Fruit fly (Drosophila melanogaster): ENCODE measurements around the gene Csl4.

The Csl4 gene

dm6 chr2L:11113011-11113528 lies 10.3 kb downstream of the Csl4 start, which contains the start of gene Idua (continued):
- TF ChIP-seq knrl (GFP tag; IDR thresholded peaks at IDR 0.05; ENCODE audit: partially characterized antibody) = no peak
- no peak for TF ChIP-seq nom (GFP tag; optimal IDR thresholded peaks at IDR 0.05)
- TF ChIP-seq ash1 (GFP tag; optimal IDR thresholded peaks at IDR 0.05) = no peak
- TF ChIP-seq CG7372 (GFP tag; IDR thresholded peaks at IDR 0.05) = peak; percentile 24; the same call in 1 of the 2 replicates
- no peak for TF ChIP-seq CG1647 (GFP tag; optimal IDR thresholded peaks at IDR 0.05)
- TF ChIP-seq CG8290 (GFP tag; optimal IDR thresholded peaks at IDR 0.05) = no peak
- no peak for TF ChIP-seq CG8290 (tag; optimal IDR thresholded peaks at IDR 0.05)
- TF ChIP-seq Stat92E (GFP tag; optimal IDR thresholded peaks at IDR 0.05) = peak in 1 of 3 experiments; percentile 9
- TF ChIP-seq CG2116 (GFP tag; optimal IDR thresholded peaks at IDR 0.05) = peak; percentile 22
- peak; percentile 28 for TF ChIP-seq pho (GFP tag; optimal IDR thresholded peaks at IDR 0.05)
- peak; percentile 24 for TF ChIP-seq CG10654 (GFP tag; optimal IDR thresholded peaks at IDR 0.05)
- TF ChIP-seq CG16863 (GFP tag; optimal IDR thresholded peaks at IDR 0.05) = peak; percentile 27
- no peak for TF ChIP-seq chm (GFP tag; IDR thresholded peaks at IDR 0.05)
- peak; percentile 66 for TF ChIP-seq CG10267 (tag; optimal IDR thresholded peaks at IDR 0.05)
- peak; percentile 76 for TF ChIP-seq CG6683 (GFP tag; optimal IDR thresholded peaks at IDR 0.05)
- 0 out of 2 replicates have a peak, but pooled peaks have one; percentile 5 for TF ChIP-seq Oaz (GFP tag; IDR thresholded peaks at IDR 0.05)
- peak; percentile 33 for TF ChIP-seq D19B (GFP tag; optimal IDR thresholded peaks at IDR 0.05)
- TF ChIP-seq Nf-YA (GFP tag; IDR thresholded peaks at IDR 0.05) = no peak
- no peak; the same call in 2 of the 3 replicates for TF ChIP-seq CG14050 (GFP tag; IDR thresholded peaks at IDR 0.05)
- TF ChIP-seq CG43689 (GFP tag; IDR thresholded peaks at IDR 0.05) = no peak
- TF ChIP-seq ewg (GFP tag; optimal IDR thresholded peaks at IDR 0.05) = peak; percentile 39
- peak; percentile 79 for TF ChIP-seq CG2120 (GFP tag; optimal IDR thresholded peaks at IDR 0.05)
- TF ChIP-seq Atf3 (GFP tag; optimal IDR thresholded peaks at IDR 0.05) = peak; percentile 36
- peak; percentile 60 for TF ChIP-seq Hsf (GFP tag; optimal IDR thresholded peaks at IDR 0.05)
- peak; percentile 70 for TF ChIP-seq HHEX (GFP tag; optimal IDR thresholded peaks at IDR 0.05)
- no peak for TF ChIP-seq CG2678 (tag; optimal IDR thresholded peaks at IDR 0.05)
- TF ChIP-seq ems (GFP tag; optimal IDR thresholded peaks at IDR 0.05) = no peak
- TF ChIP-seq pnt (GFP tag; optimal IDR thresholded peaks at IDR 0.05) = no peak
- TF ChIP-seq sug (tag; optimal IDR thresholded peaks at IDR 0.05) = no peak
- no peak for TF ChIP-seq Sox102F (GFP tag; optimal IDR thresholded peaks at IDR 0.05)
- TF ChIP-seq bowl (GFP tag; IDR thresholded peaks at IDR 0.05) = no peak
- TF ChIP-seq Dfd (GFP tag; optimal IDR thresholded peaks at IDR 0.05) = no peak
- 0 out of 3 replicates have a peak, but pooled peaks have one; percentile 29 for TF ChIP-seq CG2889 (GFP tag; IDR thresholded peaks at IDR 0.05)
- no peak for TF ChIP-seq ro (GFP tag; IDR thresholded peaks at IDR 0.05)
- TF ChIP-seq CG10543 (GFP tag; optimal IDR thresholded peaks at IDR 0.05) = peak; percentile 81
- no peak for TF ChIP-seq dmrt99B (tag; optimal IDR thresholded peaks at IDR 0.05)
- peak; percentile 53 for TF ChIP-seq CG12104 (GFP tag; optimal IDR thresholded peaks at IDR 0.05)
- TF ChIP-seq CG8281 (tag; optimal IDR thresholded peaks at IDR 0.05) = peak; percentile 31
- peak; percentile 69 for TF ChIP-seq Gug (GFP tag; IDR thresholded peaks at IDR 0.05)
- no peak for TF ChIP-seq unpg (GFP tag; optimal IDR thresholded peaks at IDR 0.05)
- TF ChIP-seq Kr (GFP tag; optimal IDR thresholded peaks at IDR 0.05) = no peak
- TF ChIP-seq Sin3A (optimal IDR thresholded peaks at IDR 0.05) = no peak
- no peak for TF ChIP-seq sqz (GFP tag; optimal IDR thresholded peaks at IDR 0.05)
- no peak for TF ChIP-seq bigmax (GFP tag; optimal IDR thresholded peaks at IDR 0.05)
- no peak for TF ChIP-seq CG3838 (GFP tag; optimal IDR thresholded peaks at IDR 0.05)
- 0 out of 2 replicates have a peak, but pooled peaks have one; percentile 18 for TF ChIP-seq ranshi (GFP tag; IDR thresholded peaks at IDR 0.05)
- TF ChIP-seq kah (GFP tag; optimal IDR thresholded peaks at IDR 0.05) = peak; percentile 12
- no peak for TF ChIP-seq gcm (GFP tag; optimal IDR thresholded peaks at IDR 0.05)
- TF ChIP-seq CG9932 (GFP tag; IDR thresholded peaks at IDR 0.05) = peak; percentile 47
- no peak for TF ChIP-seq TFAM (GFP tag; optimal IDR thresholded peaks at IDR 0.05)
- 0 out of 2 replicates have a peak, but pooled peaks have one; percentile 12 for TF ChIP-seq NFAT (GFP tag; IDR thresholded peaks at IDR 0.05)

All from whole organism, embryonic.